Fruit fly (Drosophila melanogaster): ENCODE measurements around the gene CG12155.

CG12155 gene

DNA sequence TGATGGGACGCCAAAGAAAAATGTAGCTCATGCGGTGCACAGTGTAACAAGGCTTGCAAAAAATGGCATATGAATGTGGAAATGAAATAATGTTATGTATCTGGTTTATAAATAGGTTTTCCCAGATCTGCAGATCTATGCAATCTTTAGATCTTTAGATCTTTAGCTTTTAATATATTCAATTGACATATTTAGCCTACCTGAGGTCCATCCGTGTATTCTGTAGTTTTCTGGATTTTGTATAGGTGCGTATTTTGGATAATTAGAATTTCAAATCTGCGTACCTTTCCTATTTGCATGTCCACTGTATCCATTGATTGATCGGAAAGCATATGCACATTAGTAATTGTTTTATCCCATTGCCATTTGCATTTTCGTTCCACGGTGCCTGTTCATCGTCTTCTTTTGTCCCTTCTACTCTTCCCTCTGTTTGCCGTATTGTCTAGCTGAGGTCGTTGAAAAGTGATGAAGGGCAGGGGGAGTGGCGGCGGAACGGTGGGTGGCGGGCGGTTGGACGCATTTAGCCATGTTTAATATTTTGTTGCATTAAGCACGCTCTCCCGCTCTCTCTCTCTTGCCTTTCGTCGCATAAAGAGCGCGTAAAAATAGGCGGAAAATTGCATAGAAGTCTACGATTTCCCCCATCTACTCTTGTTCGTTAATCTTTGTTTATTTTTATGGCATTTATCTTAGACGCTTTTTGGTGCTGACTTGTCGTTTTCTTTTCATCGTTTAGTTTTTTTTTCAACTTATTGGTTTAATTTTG is 19.4 kb upstream of the CG12155 start, which contains the start of gene CHES-1-like (continued):
- TF ChIP-seq CG8924 (tag; optimal IDR thresholded peaks at IDR 0.05) (peak; percentile 94), Deaf1 (tag; optimal IDR thresholded peaks at IDR 0.05) (peak; percentile 71), wek (GFP tag; optimal IDR thresholded peaks at IDR 0.05) (no peak), danr (GFP tag; IDR thresholded peaks at IDR 0.05) (peak; percentile 71), CG8281 (tag; optimal IDR thresholded peaks at IDR 0.05) (peak; percentile 73), CG9797 (GFP tag; optimal IDR thresholded peaks at IDR 0.05) (peak; percentile 3), ewg (GFP tag; optimal IDR thresholded peaks at IDR 0.05) (peak; percentile 86), CG4404 (GFP tag; IDR thresholded peaks at IDR 0.05) (peak; percentile 66), gsb (GFP tag; IDR thresholded peaks at IDR 0.05) (peak; percentile 37), ara (GFP tag; IDR thresholded peaks at IDR 0.05) (peak; percentile 74), CG32772 (GFP tag; IDR thresholded peaks at IDR 0.05) (peak; percentile 72), CG10543 (GFP tag; optimal IDR thresholded peaks at IDR 0.05) (peak; percentile 96), ham (GFP tag; IDR thresholded peaks at IDR 0.05) (no peak), CG11398 (GFP tag; optimal IDR thresholded peaks at IDR 0.05) (peak; percentile 88), usp (GFP tag; optimal IDR thresholded peaks at IDR 0.05) (no peak), zfh2 (GFP tag; optimal IDR thresholded peaks at IDR 0.05) (peak; percentile 87), dan (GFP tag; IDR thresholded peaks at IDR 0.05) (peak; percentile 18; the same call in 1 of the 2 replicates), TFAM (GFP tag; optimal IDR thresholded peaks at IDR 0.05) (peak; percentile 80), inv (GFP tag; IDR thresholded peaks at IDR 0.05; ENCODE audit: partially characterized antibody) (peak; percentile 21; the same call in 1 of the 2 replicates), gro (GFP tag; optimal IDR thresholded peaks at IDR 0.05) (peak; percentile 73), Poxn (GFP tag; IDR thresholded peaks at IDR 0.05) (peak; percentile 45; the same call in 1 of the 2 replicates), PHDP (tag; optimal IDR thresholded peaks at IDR 0.05) (peak; percentile 85), CG3163 (GFP tag; optimal IDR thresholded peaks at IDR 0.05) (peak; percentile 68), pfk (GFP tag; optimal IDR thresholded peaks at IDR 0.05) (no peak), CG11093 (GFP tag; IDR thresholded peaks at IDR 0.05) (peak; percentile 77; the same call in 2 of the 3 replicates), CkIIα-i1 (GFP tag; IDR thresholded peaks at IDR 0.05) (peak; percentile 32; the same call in 1 of the 2 replicates), sisA (GFP tag; IDR thresholded peaks at IDR 0.05) (peak; percentile 80), CG31224 (GFP tag; IDR thresholded peaks at IDR 0.05) (peak; percentile 71), disco-r (GFP tag; optimal IDR thresholded peaks at IDR 0.05) (peak; percentile 90), CG8388 (GFP tag; optimal IDR thresholded peaks at IDR 0.05) (peak; percentile 86), CG31388 (GFP tag; optimal IDR thresholded peaks at IDR 0.05) (peak; percentile 68), ap (GFP tag; IDR thresholded peaks at IDR 0.05) (peak; percentile 72), sob (GFP tag; IDR thresholded peaks at IDR 0.05) (peak; percentile 64), hkb (optimal IDR thresholded peaks at IDR 0.05) (no peak), hkb (GFP tag; IDR thresholded peaks at IDR 0.05) (peak; percentile 85), HLH3B (GFP tag; IDR thresholded peaks at IDR 0.05) (peak; percentile 80; the same call in 1 of the 2 replicates), Eip74EF (GFP tag; optimal IDR thresholded peaks at IDR 0.05) (peak in 1 of 2 experiments; percentile 94), HmgZ (tag; optimal IDR thresholded peaks at IDR 0.05) (peak; percentile 79), Drgx (GFP tag; IDR thresholded peaks at IDR 0.05) (peak; percentile 83), onecut (GFP tag; IDR thresholded peaks at IDR 0.05) (peak; percentile 73), Xrp1 (GFP tag; IDR thresholded peaks at IDR 0.05) (peak; percentile 85), E2f1 (GFP tag; IDR thresholded peaks at IDR 0.05) (peak; percentile 71), CoRest (tag; optimal IDR thresholded peaks at IDR 0.05) (peak; percentile 95), MBD-R2 (GFP tag; IDR thresholded peaks at IDR 0.05) (peak; percentile 53), Trl (optimal IDR thresholded peaks at IDR 0.05) (peak in 1 of 2 experiments; percentile 59), Trl (GFP tag; optimal IDR thresholded peaks at IDR 0.05) (peak; percentile 90), CG16813 (GFP tag; IDR thresholded peaks at IDR 0.05; ENCODE audit: partially characterized antibody) (no peak), Vsx1 (GFP tag; optimal IDR thresholded peaks at IDR 0.05) (peak; percentile 79), CG14965 (GFP tag; optimal IDR thresholded peaks at IDR 0.05; ENCODE audit: borderline replicate concordance) (peak; percentile 59), ro (GFP tag; IDR thresholded peaks at IDR 0.05) (peak; percentile 69)

Data from whole organism, embryonic.